Worm (Caenorhabditis elegans) whole organism, mixed stage, embryonic: ENCODE data around the gene F47B7.3.

Experiments used
- blmp-1 ChIP-seq: fragments of 150-350 bp; optimal IDR thresholded peaks from 2 replicates; lab custom pipeline; 2014; ENCODE audit warnings: missing biosample characterization, missing genetic modification characterization
- elt-3 ChIP-seq: fragments of 150-350 bp; optimal IDR thresholded peaks from 2 replicates; lab custom pipeline; 2014; ENCODE audit warnings: missing biosample characterization, missing genetic modification characterization
- ham-2 ChIP-seq: fragments of 200-800 bp; sonication (Bioruptor generic); optimal IDR thresholded peaks from 2 replicates; lab custom pipeline; 2018; ENCODE audit warnings: mild to moderate bottlenecking, missing genetic modification characterization, missing compliant biosample characterization
- mls-2 ChIP-seq: sonication (generic microtip); optimal IDR thresholded peaks from 2 replicates; lab custom pipeline; 2016; ENCODE audit warnings: mild to moderate bottlenecking, missing genetic modification characterization, moderate library complexity, missing compliant biosample characterization
- nhr-28 ChIP-seq: fragments of 150-350 bp; optimal IDR thresholded peaks from 2 replicates; lab custom pipeline; 2014; ENCODE audit warnings: missing biosample characterization, missing genetic modification characterization
- nhr-76 ChIP-seq: sonication (generic microtip); optimal IDR thresholded peaks from 2 replicates; lab custom pipeline; 2017; ENCODE audit warnings: missing biosample characterization, missing genetic modification characterization

DNA sequence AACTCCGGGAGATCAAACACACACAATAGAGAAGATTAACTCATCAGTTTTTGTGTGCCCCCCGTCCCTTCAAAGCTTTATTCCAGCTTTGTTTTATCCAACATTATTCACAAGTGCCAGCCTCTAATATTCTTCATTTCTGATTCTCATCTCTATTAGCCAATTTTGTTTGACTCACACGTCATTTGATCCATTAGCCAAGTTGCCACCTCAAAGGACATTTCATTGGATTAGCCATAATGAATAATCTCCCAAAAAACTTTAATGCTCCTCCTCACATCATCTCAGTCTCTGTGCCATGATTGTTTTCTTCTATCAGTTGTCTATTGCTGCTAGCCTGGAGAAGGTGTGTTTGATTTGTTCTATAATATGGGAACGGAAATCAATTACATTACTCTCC is 38.8 kb downstream of the F47B7.3 start:
- TF ChIP-seq nhr-76 (no peak), ham-2 (GFP tag; lab: Kevin White, UChicago) (no peak), mls-2 (no peak), elt-3 (tag; lab: Kevin White, UChicago) (no peak), blmp-1 (tag; lab: Kevin White, UChicago) (no peak), nhr-28 (tag; lab: Kevin White, UChicago) (no peak)
